Worm (Caenorhabditis elegans): ENCODE results near the gene F54H12.8.

F54H12.8 gene

DNA sequence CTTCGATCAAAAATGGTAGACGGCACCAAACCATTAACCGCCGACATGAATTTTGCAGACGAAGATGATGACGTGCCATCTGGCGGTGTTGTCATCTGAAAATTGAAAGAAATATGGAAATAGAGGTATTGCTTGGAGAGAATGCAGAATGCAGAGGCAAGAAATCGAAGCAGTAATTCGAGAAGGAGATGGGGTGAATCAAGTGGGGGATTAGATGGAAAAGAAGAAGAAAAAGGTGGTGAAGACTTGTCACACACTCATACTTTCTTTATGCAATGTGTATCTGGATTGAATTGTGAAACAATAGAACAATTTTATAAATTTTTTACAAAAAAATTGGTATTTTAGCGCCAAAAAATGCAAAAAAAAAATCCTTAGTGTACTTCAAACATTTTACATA lies 44.2 kb downstream of the F54H12.8 start, which contains the start of gene tag-250:
tag-250 (minus strand) TSS at position 101 of the 400 bp plus-strand sequence.
- TF ChIP-seq ets-7 (tag; optimal IDR thresholded peaks at IDR 0.05) (no peak), hmbx-1 (tag; optimal IDR thresholded peaks at IDR 0.05) (no peak), sea-1 (GFP tag; conservative IDR thresholded peaks at IDR 0.05) (no peak), tbx-11 (GFP tag; IDR thresholded peaks at IDR 0.05) (no peak)

DNA sequence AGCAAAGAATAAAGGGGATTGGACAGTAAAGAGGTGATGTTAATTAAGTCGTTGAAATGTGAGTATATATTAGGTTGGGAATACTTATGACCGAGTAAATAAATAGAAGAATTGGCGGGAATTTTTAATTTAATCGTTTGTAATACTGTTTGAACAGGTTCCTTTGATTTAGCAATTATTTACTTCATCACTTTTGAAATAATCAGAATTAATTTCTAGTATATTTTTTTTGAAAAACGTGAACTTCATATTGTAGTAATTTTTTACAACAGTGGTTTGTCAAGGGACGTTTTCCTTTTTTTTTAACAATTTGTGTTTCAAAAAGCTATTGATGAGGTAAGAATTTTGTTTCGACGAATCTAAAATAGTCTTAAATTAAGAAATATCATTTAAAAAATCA lies 46.8 kb downstream of the F54H12.8 start, which contains the start of gene C29E4.17:
C29E4.17 (plus strand) TSS at position 301 of the 400 bp plus-strand sequence.
- TF ChIP-seq sea-1 (GFP tag; conservative IDR thresholded peaks at IDR 0.05) (no peak), tbx-11 (GFP tag; IDR thresholded peaks at IDR 0.05) (no peak)

DNA sequence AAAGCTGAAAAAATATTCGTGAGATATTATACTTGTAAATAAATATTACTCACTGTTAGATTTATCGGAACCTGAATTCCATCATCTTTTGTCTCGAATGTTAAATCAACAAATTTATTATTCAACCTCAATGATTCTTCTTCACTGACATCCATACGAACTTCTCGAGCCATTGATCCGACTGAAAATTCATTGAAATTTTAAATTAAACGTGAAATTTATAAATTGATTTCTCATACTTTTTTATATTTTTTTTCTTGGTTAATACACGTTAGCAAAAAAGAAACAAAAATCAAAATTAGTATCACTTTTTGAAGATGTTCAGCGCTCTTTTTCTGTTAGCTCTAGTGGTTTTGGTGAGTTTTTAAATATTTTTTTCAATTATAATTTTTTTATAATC lies 49.2 kb downstream of the F54H12.8 start, which contains the start of gene C29E4.14:
C29E4.14 (plus strand) TSS at position 301 of the 400 bp plus-strand sequence.
- TF ChIP-seq tbx-11 (GFP tag; IDR thresholded peaks at IDR 0.05) (no peak), tra-4 (tag; optimal IDR thresholded peaks at IDR 0.05) (no peak), B0310.2 (tag; optimal IDR thresholded peaks at IDR 0.05) (no peak), sea-1 (GFP tag; conservative IDR thresholded peaks at IDR 0.05) (no peak), flt-1 (GFP tag; IDR thresholded peaks at IDR 0.05) (no peak)

DNA sequence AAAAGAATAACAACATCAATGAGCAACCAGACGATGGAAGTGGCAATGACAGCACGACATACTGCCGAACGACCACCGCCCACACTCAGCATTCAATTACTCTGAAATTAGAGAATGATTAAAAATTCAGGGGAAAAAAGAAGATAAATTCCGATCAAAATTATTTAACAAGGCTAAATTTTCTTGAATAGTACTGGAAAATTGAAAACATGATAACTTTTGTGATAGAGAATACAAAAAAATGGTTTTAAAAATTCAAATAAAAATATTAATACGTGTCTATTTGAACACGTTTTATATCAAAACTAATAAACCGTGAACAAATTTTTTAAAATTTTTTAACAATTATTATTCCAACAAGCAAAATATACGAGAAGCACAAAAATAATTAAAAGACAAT lies 51.4 kb downstream of the F54H12.8 start, which contains the start of gene gly-3:
gly-3 (minus strand) TSS at position 101 of the 400 bp plus-strand sequence.
- TF ChIP-seq tra-4 (tag; optimal IDR thresholded peaks at IDR 0.05) (no peak), ama-1 (optimal IDR thresholded peaks at IDR 0.05) (no peak), ets-7 (tag; optimal IDR thresholded peaks at IDR 0.05) (no peak), sea-1 (GFP tag; conservative IDR thresholded peaks at IDR 0.05) (no peak), tbx-11 (GFP tag; IDR thresholded peaks at IDR 0.05) (no peak), F13C5.2 (tag; optimal IDR thresholded peaks at IDR 0.05) (no peak), ceh-36 (tag; optimal IDR thresholded peaks at IDR 0.05) (no peak), flt-1 (GFP tag; IDR thresholded peaks at IDR 0.05) (no peak), ceh-13 (GFP tag; optimal IDR thresholded peaks at IDR 0.05) (no peak), hmbx-1 (tag; optimal IDR thresholded peaks at IDR 0.05) (no peak), hnd-1 (tag; optimal IDR thresholded peaks at IDR 0.05) (no peak), aly-1 (tag; optimal IDR thresholded peaks at IDR 0.05) (no peak), pes-1 (GFP tag; IDR thresholded peaks at IDR 0.05) (no peak), tbx-37 (GFP tag; conservative IDR thresholded peaks at IDR 0.05) (no peak), scrt-1 (GFP tag; IDR thresholded peaks at IDR 0.05) (no peak), B0310.2 (tag; optimal IDR thresholded peaks at IDR 0.05) (no peak), hmg-4 (GFP tag; optimal IDR thresholded peaks at IDR 0.05) (no peak)

All from whole organism, early embryonic.